Worm (Caenorhabditis elegans): ENCODE data around the gene srbc-43.

ce11 chrV:12744979-12745378, 45.3 kb downstream of the srbc-43 start, which contains the start of gene C15C8.7:
- TF ChIP-seq lin-13 (tag; optimal IDR thresholded peaks at IDR 0.05), result no peak
- TF ChIP-seq sem-2 (GFP tag; optimal IDR thresholded peaks at IDR 0.05), result no peak
- no peak for TF ChIP-seq blmp-1 (tag; optimal IDR thresholded peaks at IDR 0.05)
- TF ChIP-seq mab-5 (tag; optimal IDR thresholded peaks at IDR 0.05), result no peak
- no peak for TF ChIP-seq ceh-83 (GFP tag; optimal IDR thresholded peaks at IDR 0.05)
- no peak for TF ChIP-seq lsy-2 (tag; optimal IDR thresholded peaks at IDR 0.05)
- no peak for TF ChIP-seq drap-1 (GFP tag; optimal IDR thresholded peaks at IDR 0.05)
- TF ChIP-seq unc-62 (GFP tag; optimal IDR thresholded peaks at IDR 0.05), result no peak
- no peak for TF ChIP-seq unc-39 (tag; optimal IDR thresholded peaks at IDR 0.05)
- TF ChIP-seq nhr-76 (tag; optimal IDR thresholded peaks at IDR 0.05), result no peak
- no peak for TF ChIP-seq mls-2 (tag; optimal IDR thresholded peaks at IDR 0.05)
- TF ChIP-seq bed-3 (GFP tag; optimal IDR thresholded peaks at IDR 0.05), result no peak
